Fruit fly (Drosophila melanogaster): ENCODE measurements around the gene CG12986.
A peak's percentile ranks its signal among the peaks of the same experiment; 100 is the strongest.

Gene CG12986

DNA sequence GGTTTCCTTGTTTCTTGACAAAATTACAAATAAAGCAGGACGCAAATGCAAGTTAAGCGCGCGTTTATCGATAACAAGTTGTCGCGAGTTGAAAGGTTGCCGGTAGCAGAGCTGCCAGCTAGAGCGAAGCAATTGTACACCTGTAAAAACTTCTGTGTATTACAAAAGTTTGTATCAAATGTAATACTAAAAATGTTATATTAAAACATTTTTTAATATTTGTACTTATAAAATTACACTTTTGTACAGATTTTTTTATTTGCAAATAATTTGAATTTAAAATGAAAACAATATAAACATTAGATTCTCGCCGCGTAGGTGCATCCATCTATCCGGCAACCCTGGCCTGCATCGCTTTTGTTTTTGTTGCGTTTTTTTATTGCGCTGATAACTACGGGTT is 25.1 kb upstream of the CG12986 start, which contains the start of the genes CG8142 and Ucp4A (continued):
- no peak for TF ChIP-seq CG12236 (GFP tag; optimal IDR thresholded peaks at IDR 0.05)
- TF ChIP-seq NfI (GFP tag; optimal IDR thresholded peaks at IDR 0.05) = peak; percentile 84
- peak; percentile 93 for TF ChIP-seq al (GFP tag; IDR thresholded peaks at IDR 0.05)
- TF ChIP-seq CG9437 (GFP tag; optimal IDR thresholded peaks at IDR 0.05) = peak; percentile 77
- TF ChIP-seq gcm2 (GFP tag; optimal IDR thresholded peaks at IDR 0.05) = peak; percentile 47
- TF ChIP-seq bowl (GFP tag; IDR thresholded peaks at IDR 0.05) = peak; percentile 82
- TF ChIP-seq CG32532 (GFP tag; IDR thresholded peaks at IDR 0.05) = peak; percentile 95
- TF ChIP-seq CG34224 (GFP tag; IDR thresholded peaks at IDR 0.05; ENCODE audit: partially characterized antibody) = 0 out of 3 replicates have a peak, but pooled peaks have one; percentile 12
- TF ChIP-seq dati (GFP tag; IDR thresholded peaks at IDR 0.05) = peak; percentile 68
- peak; percentile 28 for TF ChIP-seq CG9797 (GFP tag; optimal IDR thresholded peaks at IDR 0.05)
- peak; percentile 40 for TF ChIP-seq pho (GFP tag; optimal IDR thresholded peaks at IDR 0.05)
- no peak for TF ChIP-seq btn (GFP tag; optimal IDR thresholded peaks at IDR 0.05)
- peak; percentile 41 for TF ChIP-seq YL-1 (GFP tag; optimal IDR thresholded peaks at IDR 0.05)
- peak; percentile 93 for TF ChIP-seq ci (GFP tag; IDR thresholded peaks at IDR 0.05)
- TF ChIP-seq nerfin-2 (GFP tag; IDR thresholded peaks at IDR 0.05; ENCODE audit: partially characterized antibody) = peak; percentile 21; the same call in 1 of the 2 replicates
- peak; percentile 48 for TF ChIP-seq Elba2 (GFP tag; optimal IDR thresholded peaks at IDR 0.05)
- TF ChIP-seq tna (GFP tag; IDR thresholded peaks at IDR 0.05; ENCODE audit: partially characterized antibody) = no peak
- TF ChIP-seq CG17912 (GFP tag; optimal IDR thresholded peaks at IDR 0.05) = peak; percentile 25
- TF ChIP-seq schlank (tag; optimal IDR thresholded peaks at IDR 0.05) = peak; percentile 51
- peak; percentile 98 for TF ChIP-seq tgo (GFP tag; IDR thresholded peaks at IDR 0.05)
- peak; percentile 96 for TF ChIP-seq CG10366 (GFP tag; IDR thresholded peaks at IDR 0.05)
- TF ChIP-seq CG13894 (tag; optimal IDR thresholded peaks at IDR 0.05) = peak; percentile 83
- no peak for TF ChIP-seq CG14965 (GFP tag; optimal IDR thresholded peaks at IDR 0.05; ENCODE audit: borderline replicate concordance)
- TF ChIP-seq bsh (GFP tag; optimal IDR thresholded peaks at IDR 0.05) = peak; percentile 21 to 92
- peak; percentile 89 for TF ChIP-seq CG9817 (tag; optimal IDR thresholded peaks at IDR 0.05)
- TF ChIP-seq CG11560 (tag; IDR thresholded peaks at IDR 0.05) = peak; percentile 85
- TF ChIP-seq CG18011 (GFP tag; optimal IDR thresholded peaks at IDR 0.05) = peak; percentile 69
- no peak for TF ChIP-seq CG16863 (GFP tag; optimal IDR thresholded peaks at IDR 0.05)
- peak; percentile 74 for TF ChIP-seq Adf1 (GFP tag; IDR thresholded peaks at IDR 0.05)
- TF ChIP-seq CG7963 (GFP tag; IDR thresholded peaks at IDR 0.05; ENCODE audit: partially characterized antibody) = no peak
- TF ChIP-seq CG17361 (GFP tag; IDR thresholded peaks at IDR 0.05) = peak; percentile 93
- no peak for TF ChIP-seq eve (GFP tag; optimal IDR thresholded peaks at IDR 0.05)
- TF ChIP-seq gro (GFP tag; optimal IDR thresholded peaks at IDR 0.05) = peak; percentile 35
- peak; percentile 97 for TF ChIP-seq vvl (GFP tag; IDR thresholded peaks at IDR 0.05)
- TF ChIP-seq CG10321 (GFP tag; IDR thresholded peaks at IDR 0.05) = peak; percentile 80
- no peak for TF ChIP-seq Doc3 (GFP tag; IDR thresholded peaks at IDR 0.05; ENCODE audit: partially characterized antibody)
- TF ChIP-seq CG14050 (GFP tag; IDR thresholded peaks at IDR 0.05) = peak; percentile 92
- TF ChIP-seq Rfx (GFP tag; IDR thresholded peaks at IDR 0.05) = peak; percentile 96
- TF ChIP-seq dysf (GFP tag; IDR thresholded peaks at IDR 0.05) = peak; percentile 96
- TF ChIP-seq CG13123 (GFP tag; optimal IDR thresholded peaks at IDR 0.05) = peak; percentile 78
- peak; percentile 87 for TF ChIP-seq CG12104 (GFP tag; optimal IDR thresholded peaks at IDR 0.05)
- TF ChIP-seq dpn (GFP tag; optimal IDR thresholded peaks at IDR 0.05) = peak; percentile 73 to 90
- TF ChIP-seq maf-S (GFP tag; optimal IDR thresholded peaks at IDR 0.05) = peak; percentile 14
- peak; percentile 29; the same call in 1 of the 3 replicates for TF ChIP-seq z (GFP tag; IDR thresholded peaks at IDR 0.05)
- TF ChIP-seq CG4282 (GFP tag; optimal IDR thresholded peaks at IDR 0.05) = no peak
- peak; percentile 92 for TF ChIP-seq Gug (GFP tag; IDR thresholded peaks at IDR 0.05)
- peak; percentile 98 for TF ChIP-seq CG3847 (GFP tag; IDR thresholded peaks at IDR 0.05)
- TF ChIP-seq tup (GFP tag; optimal IDR thresholded peaks at IDR 0.05) = peak; percentile 75
- peak; percentile 90 for TF ChIP-seq PHDP (tag; optimal IDR thresholded peaks at IDR 0.05)
- peak; percentile 79; the same call in 1 of the 3 replicates for TF ChIP-seq CG2199 (GFP tag; IDR thresholded peaks at IDR 0.05)
- peak; percentile 52 for TF ChIP-seq pnt (GFP tag; optimal IDR thresholded peaks at IDR 0.05)
